Fruit fly (Drosophila melanogaster) whole organism, embryonic: ENCODE results near the gene ash1.

Experiments
- CG12219 ChIP-seq: fragments of 200-800 bp; sonication (Bioruptor generic); optimal IDR thresholded peaks from 3 replicates; lab custom pipeline; 2018; ENCODE audit warnings: missing biosample characterization, mild to moderate bottlenecking, missing genetic modification characterization
- CG12299 ChIP-seq: fragments of 200-800 bp; sonication (Bioruptor generic); optimal IDR thresholded peaks from 2 replicates; lab custom pipeline; 2018; ENCODE audit warnings: missing biosample characterization, mild to moderate bottlenecking, missing genetic modification characterization
- CG2199 ChIP-seq: fragments of 200-800 bp; sonication (Bioruptor generic); IDR thresholded peaks from 3 replicates; pipeline ENCODE4 v1.3.6; 2022; ENCODE audit warnings: missing biosample characterization, missing genetic modification characterization
- CG2875 ChIP-seq: fragments of 200-800 bp; sonication (Bioruptor generic); optimal IDR thresholded peaks from 2 replicates; lab custom pipeline; 2017; ENCODE audit warnings: missing biosample characterization, mild to moderate bottlenecking, missing genetic modification characterization, missing genetic modification reagents
- CG6791 ChIP-seq: fragments of 200-800 bp; sonication (Bioruptor generic); IDR thresholded peaks from 3 replicates; pipeline ENCODE4 v1.3.6; 2022; ENCODE audit warnings: missing biosample characterization, missing genetic modification characterization; ENCODE audit not compliant: partially characterized antibody
- Rfx ChIP-seq: fragments of 200-800 bp; sonication (Bioruptor generic); IDR thresholded peaks from 2 replicates; pipeline ENCODE4 v1.3.6; 2022; ENCODE audit warnings: missing biosample characterization, missing genetic modification characterization
- Six4 ChIP-seq: fragments of 200-800 bp; sonication (Bioruptor generic); optimal IDR thresholded peaks from 2 replicates; lab custom pipeline; 2016; ENCODE audit warnings: missing biosample characterization, missing genetic modification characterization
- hbn ChIP-seq: fragments of 200-800 bp; sonication (Bioruptor generic); IDR thresholded peaks from 2 replicates; pipeline ENCODE4 v1.3.6; 2022; ENCODE audit warnings: missing biosample characterization, missing genetic modification characterization; ENCODE audit not compliant: partially characterized antibody
- ken ChIP-seq: fragments of 200-800 bp; sonication (Bioruptor generic); IDR thresholded peaks from 3 replicates; pipeline ENCODE4 v1.3.6; 2022; ENCODE audit warnings: missing biosample characterization, missing genetic modification characterization
- sens ChIP-seq: fragments of 200-800 bp; sonication (Bioruptor generic); peaks from one replicate; lab custom pipeline; 2016; ENCODE audit warnings: missing biosample characterization, missing genetic modification characterization
- shn ChIP-seq: fragments of 200-800 bp; sonication (Bioruptor generic); optimal IDR thresholded peaks from 3 replicates; lab custom pipeline; 2016; ENCODE audit warnings: missing biosample characterization, missing genetic modification characterization
- tio ChIP-seq: fragments of 200-800 bp; sonication (Bioruptor generic); optimal IDR thresholded peaks from 2 replicates; lab custom pipeline; 2017; ENCODE audit warnings: missing biosample characterization, missing genetic modification characterization, inconsistent platforms
- vnd ChIP-seq: fragments of 200-800 bp; sonication (Bioruptor generic); IDR thresholded peaks from 3 replicates; pipeline ENCODE4 v1.3.6; 2022; ENCODE audit warnings: missing biosample characterization, missing genetic modification characterization; ENCODE audit not compliant: partially characterized antibody

DNA sequence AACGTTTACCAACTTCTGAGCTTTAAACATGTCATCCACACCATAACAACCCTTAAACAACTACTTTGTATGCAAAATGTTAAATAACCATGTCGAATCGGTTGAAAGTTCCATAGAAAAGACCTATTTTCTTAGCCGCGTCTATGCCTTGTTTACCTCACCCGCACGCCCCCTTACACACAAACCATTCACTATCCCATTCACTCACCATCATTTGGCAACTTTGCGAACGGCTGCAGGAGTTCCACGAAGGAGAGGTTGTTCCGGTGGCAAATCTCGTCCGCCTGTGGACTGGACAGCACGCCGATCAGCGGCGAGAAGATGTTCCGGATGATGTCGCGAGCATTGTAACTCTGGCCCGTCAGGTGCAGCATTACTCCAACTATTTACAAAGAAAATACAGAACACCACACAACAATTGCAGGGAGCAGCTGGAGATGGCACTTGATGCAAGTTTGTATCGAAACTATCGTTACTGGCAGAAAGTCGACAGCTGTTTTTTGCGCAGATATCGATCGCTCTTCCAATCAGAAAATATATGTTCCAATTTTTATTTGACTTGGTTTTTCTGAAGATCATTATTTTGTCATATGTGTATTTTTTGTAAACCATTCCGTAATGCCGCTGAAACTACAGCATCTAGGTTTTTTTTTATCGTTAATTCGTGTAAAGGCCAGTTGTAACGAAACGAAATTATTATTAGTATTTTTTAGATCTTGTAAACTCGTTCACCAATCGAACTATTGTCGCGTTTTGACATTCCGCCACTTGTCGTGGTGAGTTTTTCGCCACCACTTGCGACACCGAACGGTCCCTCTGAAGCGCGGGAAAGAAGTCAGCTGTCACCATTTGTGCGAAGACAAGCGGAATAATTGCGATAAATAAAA lies 19.8 kb upstream of the ash1 start, which contains the start of gene asf1:
- TF ChIP-seq CG12219 (GFP tag; lab: Kevin White, UChicago), result no peak
- no peak for TF ChIP-seq ken
- no peak for TF ChIP-seq CG12299 (tag; lab: Kevin White, UChicago)
- TF ChIP-seq sens (GFP tag; lab: Kevin White, UChicago), result peak; percentile 77
- peak; percentile 72 for TF ChIP-seq vnd (GFP tag; lab: Robert Waterston, UW)
- peak; percentile 68 for TF ChIP-seq hbn (GFP tag; lab: Robert Waterston, UW)
- no peak for TF ChIP-seq tio (GFP tag; lab: Kevin White, UChicago)
- TF ChIP-seq CG2875 (GFP tag; lab: Kevin White, UChicago), result no peak
- TF ChIP-seq Six4 (GFP tag; lab: Kevin White, UChicago), result no peak
- no peak for TF ChIP-seq shn
- no peak for TF ChIP-seq CG2199 (GFP tag; lab: Robert Waterston, UW)
- TF ChIP-seq CG6791 (GFP tag; lab: Robert Waterston, UW), result peak; percentile 67
- TF ChIP-seq Rfx (GFP tag; lab: Robert Waterston, UW), result no peak
